Fruit fly (Drosophila melanogaster) whole organism, wandering third instar larva: ENCODE data around the gene Mvd.

ENCODE experiments used
- Abd-B ChIP-seq: fragments of >200 bp; optimal IDR thresholded peaks from 2 replicates; lab custom pipeline; 2017; ENCODE audit warnings: missing biosample characterization, missing genetic modification characterization
- CG32264 ChIP-seq: fragments of 200-800 bp; sonication (Bioruptor generic); optimal IDR thresholded peaks from 2 replicates; lab custom pipeline; 2016; ENCODE audit warnings: missing biosample characterization, missing genetic modification characterization
- CrebA ChIP-seq: fragments of 200-800 bp; sonication (Bioruptor generic); optimal IDR thresholded peaks from 2 replicates; lab custom pipeline; 2016; ENCODE audit warnings: missing biosample characterization, mild to moderate bottlenecking, missing genetic modification characterization, borderline replicate concordance
- Dfd ChIP-seq: fragments of >200 bp; optimal IDR thresholded peaks from 2 replicates; lab custom pipeline; 2017; ENCODE audit warnings: missing biosample characterization, missing genetic modification characterization
- Dif ChIP-seq: fragments of 200-275, 200-300 bp; sonication (Bioruptor generic); optimal IDR thresholded peaks from 2 replicates; lab custom pipeline; 2018; ENCODE audit warnings: missing biosample characterization, missing genetic modification characterization; ENCODE audit not compliant: partially characterized antibody
- GATAd ChIP-seq: sonication (Bioruptor generic); optimal IDR thresholded peaks from 2 replicates; lab custom pipeline; 2016; ENCODE audit warnings: missing biosample characterization, missing genetic modification characterization
- Hnf4 ChIP-seq: fragments of 200-800 bp; sonication (Bioruptor generic); optimal IDR thresholded peaks from 2 replicates; lab custom pipeline; 2016; ENCODE audit warnings: missing biosample characterization, mild to moderate bottlenecking, missing genetic modification characterization
- Hr78 ChIP-seq: fragments of >200 bp; optimal IDR thresholded peaks from 2 replicates; lab custom pipeline; 2017; ENCODE audit warnings: missing biosample characterization, missing genetic modification characterization
- Hr83 ChIP-seq: fragments of 200-300 bp; sonication (Bioruptor generic); optimal IDR thresholded peaks from 2 replicates; lab custom pipeline; 2016; ENCODE audit warnings: missing biosample characterization, mild to moderate bottlenecking, missing genetic modification characterization, moderate library complexity; ENCODE audit not compliant: poor library complexity, severe bottlenecking
- Jra ChIP-seq: sonication (Bioruptor generic); optimal IDR thresholded peaks from 2 replicates; lab custom pipeline; 2016; ENCODE audit warnings: missing biosample characterization, missing genetic modification characterization
- Mio ChIP-seq: sonication (Bioruptor generic); optimal IDR thresholded peaks from 2 replicates; lab custom pipeline; 2016; ENCODE audit warnings: missing biosample characterization, missing genetic modification characterization
- Myc ChIP-seq: fragments of >200 bp; optimal IDR thresholded peaks from 2 replicates; lab custom pipeline; 2017
- Rel ChIP-seq, 2 experiments: fragments of 200-800 bp; sonication (Bioruptor generic) in 1 of 2; optimal IDR thresholded peaks; 2 replicates in 1 of 2; 3 replicates in 1 of 2; lab custom pipeline; 2016 to 2019; ENCODE audit warnings: mild to moderate bottlenecking in 2 of 2, missing biosample characterization in 2 of 2, missing genetic modification characterization in 2 of 2, moderate library complexity in 1 of 2
- Vsx2 ChIP-seq: fragments of 200-300, 225-300 bp; sonication (Bioruptor generic); optimal IDR thresholded peaks from 2 replicates; lab custom pipeline; 2018; ENCODE audit warnings: missing biosample characterization, missing genetic modification characterization; ENCODE audit not compliant: partially characterized antibody
- br ChIP-seq: fragments of 200-800 bp; sonication (Bioruptor generic); optimal IDR thresholded peaks from 2 replicates; lab custom pipeline; 2016; ENCODE audit warnings: missing biosample characterization, missing genetic modification characterization
- brk ChIP-seq: fragments of 200-800 bp; sonication (Bioruptor generic); optimal IDR thresholded peaks from 2 replicates; lab custom pipeline; 2016; ENCODE audit warnings: missing biosample characterization, mild to moderate bottlenecking, missing genetic modification characterization
- dl ChIP-seq, 2 experiments: fragments of 175-275, 200-275 bp in 1 of 2; fragments of 200-275 bp in 1 of 2; sonication (Bioruptor generic); optimal IDR thresholded peaks; lab custom pipeline; 2018; ENCODE audit warnings: mild to moderate bottlenecking in 2 of 2, missing biosample characterization in 2 of 2, missing genetic modification characterization in 2 of 2, moderate library complexity in 2 of 2; ENCODE audit not compliant: partially characterized antibody in 2 of 2, insufficient read depth in 1 of 2
- dsf ChIP-seq: sonication (Bioruptor generic); optimal IDR thresholded peaks from 2 replicates; lab custom pipeline; 2016; ENCODE audit warnings: missing biosample characterization, missing genetic modification characterization, borderline replicate concordance
- ey ChIP-seq: fragments of 200-800 bp; sonication (Bioruptor generic); optimal IDR thresholded peaks from 2 replicates; lab custom pipeline; 2016; ENCODE audit warnings: missing biosample characterization, missing genetic modification characterization
- foxo ChIP-seq, 2 experiments: fragments of 200-800 bp; sonication (Bioruptor generic); optimal IDR thresholded peaks; 2 replicates in 1 of 2; 3 replicates in 1 of 2; lab custom pipeline; 2016 to 2017; ENCODE audit warnings: missing biosample characterization in 2 of 2, missing genetic modification characterization in 2 of 2
- fru ChIP-seq: fragments of 200-800 bp; sonication (Bioruptor generic); optimal IDR thresholded peaks from 3 replicates; lab custom pipeline; 2016; ENCODE audit warnings: missing biosample characterization, mild to moderate bottlenecking, missing genetic modification characterization
- h ChIP-seq: fragments of 200-800 bp; sonication (Bioruptor generic); optimal IDR thresholded peaks from 3 replicates; lab custom pipeline; 2016; ENCODE audit warnings: missing biosample characterization, mild to moderate bottlenecking, missing genetic modification characterization
- jim ChIP-seq: fragments of 175-275, 200-325 bp; sonication (Bioruptor generic); optimal IDR thresholded peaks from 2 replicates; lab custom pipeline; 2016; ENCODE audit warnings: missing biosample characterization, mild to moderate bottlenecking, missing genetic modification characterization
- lola ChIP-seq: fragments of >200 bp; optimal IDR thresholded peaks from 2 replicates; lab custom pipeline; 2017; ENCODE audit warnings: missing biosample characterization, missing genetic modification characterization
- pan ChIP-seq: fragments of >200 bp; optimal IDR thresholded peaks from 2 replicates; lab custom pipeline; 2017
- psq ChIP-seq: fragments of 200-800 bp; sonication (Bioruptor generic); optimal IDR thresholded peaks from 3 replicates; lab custom pipeline; 2017; ENCODE audit warnings: missing biosample characterization, mild to moderate bottlenecking, missing genetic modification characterization, moderate library complexity
- rgr ChIP-seq: fragments of 200-800 bp; sonication (Bioruptor generic); optimal IDR thresholded peaks from 3 replicates; lab custom pipeline; 2016; ENCODE audit warnings: missing biosample characterization, mild to moderate bottlenecking, missing genetic modification characterization
- sage ChIP-seq: fragments of 200-800 bp; sonication (Bioruptor generic); optimal IDR thresholded peaks from 2 replicates; lab custom pipeline; 2016; ENCODE audit warnings: missing biosample characterization, mild to moderate bottlenecking, missing genetic modification characterization
- tai ChIP-seq: sonication (Bioruptor generic); optimal IDR thresholded peaks from 2 replicates; lab custom pipeline; 2016; ENCODE audit warnings: missing biosample characterization, missing genetic modification characterization
- usp ChIP-seq: fragments of >200 bp; optimal IDR thresholded peaks from 2 replicates; lab custom pipeline; 2017; ENCODE audit warnings: missing biosample characterization, missing genetic modification characterization
- woc ChIP-seq: sonication (Bioruptor generic); optimal IDR thresholded peaks from 2 replicates; lab custom pipeline; 2016; ENCODE audit warnings: missing biosample characterization, mild to moderate bottlenecking, missing genetic modification characterization

Mvd gene

DNA sequence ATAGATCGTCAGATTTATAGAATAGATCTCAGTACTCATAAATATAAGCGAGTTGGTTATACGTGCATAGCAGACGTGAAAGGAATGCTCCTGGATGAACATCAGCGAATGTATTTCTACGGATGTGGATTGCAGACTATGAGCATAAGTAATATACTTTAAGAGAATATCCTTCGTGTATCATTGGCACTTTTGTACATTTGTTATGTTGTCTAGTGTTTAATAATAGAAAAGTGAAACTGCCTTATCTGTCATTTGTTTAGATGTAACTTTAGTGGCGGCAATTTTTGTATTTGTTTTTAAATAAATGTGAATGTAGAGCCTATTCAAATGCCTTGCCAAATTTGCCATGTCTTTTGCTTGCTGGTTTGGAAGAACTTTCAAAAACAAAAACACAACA lies 23.7 kb downstream of the Mvd start, which contains the start of gene CG43672:
TSS of gene CG43672 (plus strand) at position 301 of the 400 bp plus-strand sequence.
- no peak for TF ChIP-seq pan
- no peak for TF ChIP-seq fru (GFP tag; lab: Kevin White, UChicago)
- no peak for TF ChIP-seq Dif (GFP tag; lab: Kevin White, UChicago)
- TF ChIP-seq sage (GFP tag; lab: Kevin White, UChicago) = no peak
- TF ChIP-seq ey (GFP tag; lab: Kevin White, UChicago) = no peak
- TF ChIP-seq Jra (GFP tag; lab: Kevin White, UChicago) = no peak
- no peak for TF ChIP-seq h
- TF ChIP-seq dl (GFP tag; optimal IDR thresholded peaks at IDR 0.05; lab: Kevin White, UChicago; ENCODE audit: insufficient read depth in 1 of 2, partially characterized antibody in 2 of 2) = no peak
- TF ChIP-seq Abd-B (GFP tag; lab: Kevin White, UChicago) = no peak
- TF ChIP-seq psq (GFP tag; lab: Kevin White, UChicago) = no peak
- no peak for TF ChIP-seq Hnf4 (GFP tag; lab: Kevin White, UChicago)
- TF ChIP-seq Hr78 (GFP tag; lab: Kevin White, UChicago) = no peak
- TF ChIP-seq GATAd (GFP tag; lab: Kevin White, UChicago) = no peak
- no peak for TF ChIP-seq CG32264 (GFP tag; lab: Kevin White, UChicago)

DNA sequence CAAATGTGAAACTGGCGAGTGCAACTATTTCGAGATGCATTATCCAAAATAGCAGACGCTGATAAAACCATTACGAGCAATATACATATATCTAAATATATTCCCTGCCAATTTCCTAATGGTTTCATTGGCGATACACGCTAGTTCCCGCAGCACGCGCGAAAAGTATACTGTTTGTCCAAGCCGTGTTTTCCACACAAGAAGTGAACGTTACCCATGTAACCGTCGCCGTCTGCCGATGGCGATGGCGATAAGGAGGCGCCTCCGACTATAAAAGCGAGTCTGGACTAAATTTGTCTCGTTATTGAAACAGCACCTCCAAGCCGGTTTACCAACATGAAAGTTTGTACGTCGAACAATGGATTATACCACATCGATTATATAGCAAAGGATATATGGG lies 29.9 kb downstream of the Mvd start, which contains the start of gene CG43673:
TSS of gene CG43673 (plus strand) at position 301 of the 400 bp plus-strand sequence.
- TF ChIP-seq Abd-B (GFP tag; lab: Kevin White, UChicago) (no peak), br (no peak), CrebA (no peak), GATAd (GFP tag; lab: Kevin White, UChicago) (no peak), Rel (GFP tag; optimal IDR thresholded peaks at IDR 0.05; lab: Kevin White, UChicago) (no peak), Rel (tag; optimal IDR thresholded peaks at IDR 0.05; lab: Kevin White, UChicago) (no peak), pan (no peak), Hr83 (no peak), ey (GFP tag; lab: Kevin White, UChicago) (no peak), tai (GFP tag; lab: Kevin White, UChicago) (no peak), dsf (GFP tag; lab: Kevin White, UChicago) (no peak), Hnf4 (GFP tag; lab: Kevin White, UChicago) (no peak)

DNA sequence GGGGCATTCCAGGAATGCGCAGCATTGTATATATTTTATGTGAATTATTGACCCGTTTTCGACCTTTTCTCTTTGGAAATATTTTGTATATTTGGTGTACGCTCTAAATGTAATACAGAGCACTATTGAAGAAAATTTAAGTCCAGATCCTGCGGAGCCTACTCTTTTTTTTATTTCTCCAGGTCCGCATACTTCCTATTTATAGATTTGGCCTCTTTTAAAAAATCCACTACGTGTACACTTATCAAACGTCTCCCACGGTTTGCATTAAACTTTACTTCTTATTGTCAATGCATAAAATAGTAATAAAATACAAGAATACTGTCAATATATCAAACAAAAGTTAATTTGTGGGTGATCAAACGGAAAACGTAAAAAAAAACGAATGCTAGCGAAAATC lies 34.6 kb downstream of the Mvd start, which contains the start of gene Efhc1.1:
TSS of gene Efhc1.1 (minus strand) at position 101 of the 400 bp plus-strand sequence.
- no peak for TF ChIP-seq Mio (GFP tag; lab: Kevin White, UChicago)
- no peak for TF ChIP-seq Dif (GFP tag; lab: Kevin White, UChicago)
- TF ChIP-seq Jra (GFP tag; lab: Kevin White, UChicago) = no peak
- TF ChIP-seq CrebA = no peak
- TF ChIP-seq Vsx2 = no peak
- TF ChIP-seq Hr78 (GFP tag; lab: Kevin White, UChicago) = no peak
- TF ChIP-seq pan = no peak

DNA sequence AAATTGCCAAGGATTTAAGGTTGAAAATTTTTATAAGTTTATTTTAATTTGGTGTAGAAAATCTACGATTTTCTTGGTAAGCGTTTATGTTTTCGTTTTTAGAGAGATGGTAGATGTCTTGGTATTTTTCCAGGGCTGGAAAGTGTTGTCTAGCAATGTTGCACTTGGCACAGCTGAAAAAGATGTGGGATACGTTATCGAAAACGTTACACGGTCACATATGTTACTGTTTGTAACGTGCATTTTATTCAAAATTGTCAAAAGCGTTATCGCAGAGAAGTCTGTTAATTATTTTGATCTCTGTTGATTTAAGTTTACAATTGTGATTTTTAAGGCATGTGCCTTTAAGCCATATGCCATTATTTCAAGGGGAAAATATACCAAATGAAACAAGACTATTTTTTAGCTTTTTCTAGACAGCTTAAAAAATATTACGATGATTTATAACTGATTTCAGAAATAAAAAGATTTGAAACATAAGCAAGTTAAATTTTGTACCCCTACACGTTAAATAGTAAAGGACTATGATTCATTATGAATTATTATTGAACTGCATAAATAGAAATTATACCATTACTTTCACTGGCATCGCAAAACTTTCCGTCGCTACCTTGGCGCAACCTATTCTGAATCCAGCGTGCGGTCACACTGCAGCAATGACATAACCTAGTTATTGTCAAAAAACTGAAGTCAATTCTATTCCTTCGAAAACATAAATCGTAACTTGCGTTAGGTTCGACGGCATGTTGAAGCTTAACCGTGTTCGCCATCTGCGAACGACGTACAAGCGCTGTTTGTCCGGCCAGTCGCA lies 36.7 kb downstream of the Mvd start, which contains the start of the genes Paf-AHalpha and mRpS30:
TSS of gene Paf-AHalpha (minus strand) at position 155 of the 811 bp plus-strand sequence.
TSS of gene mRpS30 (plus strand) at position 619 of the 811 bp plus-strand sequence.
- TF ChIP-seq CrebA = no peak
- TF ChIP-seq Hr83 = peak; percentile 45
- peak; percentile 22 for TF ChIP-seq Jra (GFP tag; lab: Kevin White, UChicago)
- no peak for TF ChIP-seq pan
- TF ChIP-seq Abd-B (GFP tag; lab: Kevin White, UChicago) = no peak
- TF ChIP-seq Dif (GFP tag; lab: Kevin White, UChicago) = no peak
- TF ChIP-seq ey (GFP tag; lab: Kevin White, UChicago) = no peak
- TF ChIP-seq brk (GFP tag; lab: Kevin White, UChicago) = no peak
- no peak for TF ChIP-seq tai (GFP tag; lab: Kevin White, UChicago)
- no peak for TF ChIP-seq woc (GFP tag; lab: Kevin White, UChicago)

DNA sequence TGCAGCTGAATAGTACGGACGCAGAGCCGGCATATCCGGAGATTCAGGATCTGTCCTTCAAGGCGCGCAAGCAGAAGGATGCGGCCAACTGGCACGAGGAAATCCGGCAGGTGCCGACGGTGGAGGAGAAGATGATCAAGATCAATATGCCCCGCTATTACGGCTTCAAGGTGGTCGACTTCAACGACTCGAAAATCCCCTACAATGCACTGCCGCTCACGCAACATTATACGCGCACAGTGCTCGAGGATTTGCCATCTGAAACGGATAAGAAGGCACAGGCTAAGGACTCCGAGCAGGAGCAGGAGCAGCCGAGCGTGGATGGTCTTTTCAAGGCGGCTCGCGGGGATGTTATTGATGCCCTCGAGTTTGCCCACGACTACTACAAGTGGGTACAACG lies 37.3 kb downstream of the Mvd start:
- TF ChIP-seq foxo (GFP tag; optimal IDR thresholded peaks at IDR 0.05; lab: Kevin White, UChicago) (no peak), brk (GFP tag; lab: Kevin White, UChicago) (no peak), woc (GFP tag; lab: Kevin White, UChicago) (no peak), rgr (GFP tag; lab: Kevin White, UChicago) (no peak), dsf (GFP tag; lab: Kevin White, UChicago) (no peak), br (no peak), Dfd (GFP tag; lab: Kevin White, UChicago) (no peak), Myc (lab: Kevin White, UChicago) (no peak), Hr78 (GFP tag; lab: Kevin White, UChicago) (no peak), CrebA (no peak), Hr83 (no peak), usp (GFP tag; lab: Kevin White, UChicago) (no peak), Vsx2 (no peak), tai (GFP tag; lab: Kevin White, UChicago) (no peak), Rel (GFP tag; optimal IDR thresholded peaks at IDR 0.05; lab: Kevin White, UChicago) (no peak), Rel (tag; optimal IDR thresholded peaks at IDR 0.05; lab: Kevin White, UChicago) (no peak), Jra (GFP tag; lab: Kevin White, UChicago) (no peak), sage (GFP tag; lab: Kevin White, UChicago) (no peak), jim (no peak), lola (GFP tag; lab: Kevin White, UChicago) (no peak)
